Worm (Caenorhabditis elegans) whole organism, mixed stage, embryonic: Measurements from ENCODE around the gene C53A5.11.

Experiments used
- elt-3 ChIP-seq: fragments of 150-350 bp; optimal IDR thresholded peaks from 2 replicates; lab custom pipeline; 2014; ENCODE audit warnings: missing biosample characterization, missing genetic modification characterization
- mep-1 ChIP-seq: fragments of 150-350 bp; optimal IDR thresholded peaks from 2 replicates; lab custom pipeline; 2017; ENCODE audit warnings: missing biosample characterization, missing genetic modification reagents, missing genetic modification characterization, inconsistent platforms
- unc-39 ChIP-seq: fragments of 150-350 bp; optimal IDR thresholded peaks from 2 replicates; lab custom pipeline; 2014; ENCODE audit warnings: missing biosample characterization, missing genetic modification characterization

DNA sequence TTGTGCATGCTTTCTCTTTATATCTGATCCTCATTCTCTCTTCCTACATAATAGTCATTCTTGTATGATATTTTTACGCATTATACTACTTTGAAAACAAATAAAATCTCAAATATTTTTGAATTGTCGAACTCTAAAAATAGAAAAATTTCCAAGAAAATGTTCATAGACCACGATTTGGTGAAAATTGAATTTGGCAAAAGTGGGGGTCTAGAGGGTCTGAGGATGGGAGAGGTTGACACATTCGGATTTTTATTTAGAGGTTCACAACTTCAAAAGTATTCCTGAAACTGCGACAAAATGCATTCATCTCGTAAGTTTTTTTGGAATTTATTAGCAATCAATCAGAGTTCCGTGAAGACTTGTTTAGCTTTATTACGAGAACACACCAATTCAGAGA lies 37.3 kb downstream of the C53A5.11 start, which contains the start of gene glb-22:
- TF ChIP-seq elt-3 (tag; lab: Kevin White, UChicago) (no peak), mep-1 (no peak), unc-39 (tag; lab: Kevin White, UChicago) (no peak)
